Worm (Caenorhabditis elegans) whole organism, L1 larva: ENCODE results near the gene F56D5.2.

Source experiments
- C04F5.9 ChIP-seq: sonication (generic microtip); optimal IDR thresholded peaks from 2 replicates; lab custom pipeline; 2016; ENCODE audit warnings: missing genetic modification characterization, missing compliant biosample characterization
- C34B4.2 ChIP-seq: sonication (generic microtip); optimal IDR thresholded peaks from 2 replicates; lab custom pipeline; 2017; ENCODE audit warnings: mild to moderate bottlenecking, missing genetic modification characterization, missing compliant biosample characterization
- egl-13 ChIP-seq: sonication (generic microtip); optimal IDR thresholded peaks from 2 replicates; lab custom pipeline; 2016; ENCODE audit warnings: missing genotype, missing genetic modification reagents, missing genetic modification characterization, missing compliant biosample characterization
- egl-27 ChIP-seq, 2 experiments: fragments of 150-350 bp in 1 of 2; sonication (generic microtip); optimal IDR thresholded peaks; 3 replicates each; lab custom pipeline; 2017 to 2018; ENCODE audit warnings: missing biosample characterization in 2 of 2, missing genetic modification characterization in 2 of 2, missing genetic modification reagents in 2 of 2
- elt-2 ChIP-seq: sonication (generic microtip); optimal IDR thresholded peaks from 2 replicates; lab custom pipeline; 2016; ENCODE audit warnings: missing genetic modification characterization, mild to moderate bottlenecking, inconsistent platforms, missing compliant biosample characterization, missing genetic modification reagents
- hlh-4 ChIP-seq: sonication (generic microtip); optimal IDR thresholded peaks from 2 replicates; lab custom pipeline; 2016; ENCODE audit warnings: mild to moderate bottlenecking, missing genetic modification characterization, missing compliant biosample characterization
- lin-39 ChIP-seq: fragments of 150-350 bp; optimal IDR thresholded peaks from 2 replicates; lab custom pipeline; 2014; ENCODE audit warnings: missing biosample characterization, missing genetic modification reagents, missing genetic modification characterization
- mab-9 ChIP-seq: fragments of 200-800 bp; sonication (Bioruptor generic); IDR thresholded peaks from 2 replicates; pipeline ENCODE4 v1.3.6; 2022; ENCODE audit warnings: missing genetic modification reagents, missing genetic modification characterization, missing compliant biosample characterization
- nhr-11 ChIP-seq: fragments of 150-350 bp; optimal IDR thresholded peaks from 2 replicates; lab custom pipeline; 2014; ENCODE audit warnings: missing biosample characterization, missing genetic modification characterization
- nhr-237 ChIP-seq: fragments of 150-350 bp; optimal IDR thresholded peaks from 2 replicates; lab custom pipeline; 2014; ENCODE audit warnings: missing biosample characterization, missing genetic modification characterization
- sptf-1 ChIP-seq: fragments of 150-350 bp; optimal IDR thresholded peaks from 2 replicates; lab custom pipeline; 2014; ENCODE audit warnings: missing biosample characterization, missing genetic modification characterization
- tbx-2 ChIP-seq: sonication (generic microtip); optimal IDR thresholded peaks from 2 replicates; lab custom pipeline; 2016; ENCODE audit warnings: missing genetic modification characterization, missing compliant biosample characterization
- unc-62 ChIP-seq: fragments of 150-350 bp; optimal IDR thresholded peaks from 2 replicates; lab custom pipeline; 2014; ENCODE audit warnings: missing biosample characterization, missing genetic modification reagents, missing genetic modification characterization

DNA sequence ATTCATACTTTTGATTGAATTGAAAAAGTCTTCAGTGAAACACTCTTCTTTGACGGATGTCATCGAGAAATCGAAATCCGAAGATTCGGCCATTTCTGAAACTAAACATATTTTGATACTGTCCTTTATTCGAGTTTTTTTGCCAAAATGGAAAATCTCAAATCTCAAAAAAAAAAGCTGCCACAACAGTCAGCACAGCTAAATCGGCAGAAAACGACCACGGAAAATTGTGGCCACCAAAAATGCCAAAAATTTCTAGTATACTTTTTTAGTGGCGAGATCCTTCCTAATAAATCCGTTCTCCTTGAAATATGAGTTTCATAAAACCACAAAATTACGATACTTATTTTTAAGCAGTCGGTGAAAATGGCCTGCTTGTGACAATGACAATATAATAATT lies 45.5 kb upstream of the F56D5.2 start, which contains the start of gene F38E11.9:
- TF ChIP-seq lin-39 (tag; lab: Kevin White, UChicago), result no peak
- no peak for TF ChIP-seq unc-62 (GFP tag; lab: Kevin White, UChicago)
- TF ChIP-seq sptf-1 (tag; lab: Kevin White, UChicago), result no peak
- TF ChIP-seq egl-27 (tag; optimal IDR thresholded peaks at IDR 0.05; lab: Kevin White, UChicago), result no peak
- no peak for TF ChIP-seq nhr-11
- TF ChIP-seq mab-9 (GFP tag; lab: Robert Waterston, UW), result no peak
- no peak for TF ChIP-seq egl-13 (tag; lab: Kevin White, UChicago)
- no peak for TF ChIP-seq nhr-237 (tag; lab: Kevin White, UChicago)
- no peak for TF ChIP-seq elt-2
- no peak for TF ChIP-seq C34B4.2
- no peak for TF ChIP-seq tbx-2 (tag; lab: Kevin White, UChicago)
- TF ChIP-seq hlh-4 (tag; lab: Kevin White, UChicago), result no peak
- TF ChIP-seq C04F5.9, result no peak
